Worm (Caenorhabditis elegans) whole organism, young adult: Measurements from ENCODE around the gene fip-2.

Source experiments
- B0035.1 ChIP-seq: sonication (generic microtip); optimal IDR thresholded peaks from 2 replicates; lab custom pipeline; 2016; ENCODE audit warnings: missing genetic modification characterization, mild to moderate bottlenecking, missing compliant biosample characterization, missing genotype, missing genetic modification reagents
- F22D6.2 ChIP-seq: sonication (generic microtip); optimal IDR thresholded peaks from 2 replicates; lab custom pipeline; 2016; ENCODE audit warnings: mild to moderate bottlenecking, missing genetic modification characterization, missing compliant biosample characterization
- F23B12.7 ChIP-seq: sonication (generic microtip); optimal IDR thresholded peaks from 2 replicates; lab custom pipeline; 2017; ENCODE audit warnings: missing genetic modification characterization, mild to moderate bottlenecking, missing compliant biosample characterization, antibody characterized with exemption, moderate library complexity; ENCODE audit not compliant: insufficient read depth
- F49E8.2 ChIP-seq: sonication (generic microtip); optimal IDR thresholded peaks from 3 replicates; lab custom pipeline; 2017; ENCODE audit warnings: missing genetic modification characterization, mild to moderate bottlenecking, missing compliant biosample characterization, antibody characterized with exemption, moderate library complexity; ENCODE audit not compliant: insufficient read depth
- F55B11.4 ChIP-seq: sonication (generic microtip); optimal IDR thresholded peaks from 2 replicates; lab custom pipeline; 2016; ENCODE audit warnings: missing compliant biosample characterization, missing genetic modification characterization, borderline replicate concordance; ENCODE audit not compliant: insufficient read depth
- T26A5.8 ChIP-seq: sonication (generic microtip); optimal IDR thresholded peaks from 2 replicates; lab custom pipeline; 2016; ENCODE audit warnings: missing genetic modification characterization, missing compliant biosample characterization
- Y67H2A.10 ChIP-seq: fragments of 200-800 bp; sonication (Bioruptor generic); conservative IDR thresholded peaks from 2 replicates; pipeline ENCODE4 v1.3.6; 2022; ENCODE audit warnings: missing genetic modification reagents, missing genetic modification characterization, missing compliant biosample characterization
- ZK185.1 ChIP-seq: sonication (generic microtip); optimal IDR thresholded peaks from 2 replicates; lab custom pipeline; 2016; ENCODE audit warnings: mild to moderate bottlenecking, missing genetic modification characterization, missing compliant biosample characterization; ENCODE audit not compliant: poor library complexity, severe bottlenecking
- akir-1 ChIP-seq: fragments of 200-800 bp; sonication (Bioruptor generic); optimal IDR thresholded peaks from 2 replicates; lab custom pipeline; 2018; ENCODE audit warnings: mild to moderate bottlenecking, missing genetic modification characterization, moderate library complexity, missing compliant biosample characterization
- ama-1 ChIP-seq, 3 experiments: fragments of 150-350 bp in 1 of 3; sonication (generic microtip) in 2 of 3; optimal IDR thresholded peaks; 2 replicates each; lab custom pipeline; 2014 to 2018; ENCODE audit warnings: missing biosample characterization in 2 of 3, missing genetic modification characterization in 2 of 3, missing genetic modification reagents in 2 of 3
- aptf-2 ChIP-seq: fragments of 200-800 bp; sonication (Bioruptor generic); conservative IDR thresholded peaks from 2 replicates; pipeline ENCODE4 v1.3.6; 2022; ENCODE audit warnings: missing genetic modification reagents, missing genetic modification characterization, missing compliant biosample characterization
- aptf-3 ChIP-seq: fragments of 200-800 bp; sonication (Bioruptor generic); IDR thresholded peaks from 2 replicates; pipeline ENCODE4 v1.3.6; 2022; ENCODE audit warnings: missing genetic modification characterization, missing compliant biosample characterization
- athp-1 ChIP-seq: sonication (generic microtip); optimal IDR thresholded peaks from 2 replicates; lab custom pipeline; 2017; ENCODE audit warnings: mild to moderate bottlenecking, missing genetic modification characterization, missing compliant biosample characterization
- bed-1 ChIP-seq: fragments of 200-800 bp; sonication (Bioruptor generic); IDR thresholded peaks from 2 replicates; pipeline ENCODE4 v1.3.6; 2022; ENCODE audit warnings: missing genetic modification reagents, missing genetic modification characterization, missing compliant biosample characterization
- ccch-3 ChIP-seq: fragments of 200-800 bp; sonication (Bioruptor generic); optimal IDR thresholded peaks from 2 replicates; lab custom pipeline; 2018; ENCODE audit warnings: mild to moderate bottlenecking, missing genetic modification characterization, missing compliant biosample characterization
- ceh-40 ChIP-seq: fragments of 200-800 bp; sonication (Bioruptor generic); IDR thresholded peaks from 2 replicates; pipeline ENCODE4 v1.3.6; 2022; ENCODE audit warnings: missing genetic modification characterization, missing compliant biosample characterization
- die-1 ChIP-seq: sonication (generic microtip); optimal IDR thresholded peaks from 2 replicates; lab custom pipeline; 2016; ENCODE audit warnings: missing genotype, mild to moderate bottlenecking, missing genetic modification characterization, missing compliant biosample characterization
- efl-1 ChIP-seq: fragments of 150-350 bp; optimal IDR thresholded peaks from 2 replicates; lab custom pipeline; 2014; ENCODE audit warnings: missing biosample characterization, missing genetic modification reagents, missing genetic modification characterization
- ets-4 ChIP-seq: fragments of 200-800 bp; sonication (Bioruptor generic); optimal IDR thresholded peaks from 2 replicates; lab custom pipeline; 2018; ENCODE audit warnings: mild to moderate bottlenecking, missing genetic modification characterization, missing compliant biosample characterization
- gei-17 ChIP-seq: fragments of 200-800 bp; sonication (Bioruptor generic); optimal IDR thresholded peaks from 2 replicates; lab custom pipeline; 2018; ENCODE audit warnings: mild to moderate bottlenecking, missing genetic modification characterization, missing compliant biosample characterization
- hmg-1.2 ChIP-seq: fragments of 200-800 bp; sonication (Bioruptor generic); IDR thresholded peaks from 2 replicates; pipeline ENCODE4 v1.3.6; 2022; ENCODE audit warnings: missing genetic modification reagents, missing genetic modification characterization, missing compliant biosample characterization
- hsf-1 ChIP-seq: fragments of 200-800 bp; sonication (Bioruptor generic); IDR thresholded peaks from 2 replicates; pipeline ENCODE4 v1.3.6; 2022; ENCODE audit warnings: missing genetic modification reagents, missing genetic modification characterization, missing compliant biosample characterization
- lag-1 ChIP-seq: fragments of 200-800 bp; sonication (Bioruptor generic); IDR thresholded peaks from 2 replicates; pipeline ENCODE4 v1.3.6; 2022; ENCODE audit warnings: missing genetic modification reagents, missing genetic modification characterization, missing compliant biosample characterization
- lin-26 ChIP-seq: fragments of 200-800 bp; sonication (Bioruptor generic); IDR thresholded peaks from 2 replicates; pipeline ENCODE4 v1.3.6; 2022; ENCODE audit warnings: missing genetic modification reagents, missing genetic modification characterization, missing compliant biosample characterization
- lsl-1 ChIP-seq: fragments of 200-800 bp; sonication (Bioruptor generic); optimal IDR thresholded peaks from 2 replicates; lab custom pipeline; 2018; ENCODE audit warnings: mild to moderate bottlenecking, missing genetic modification characterization, moderate library complexity, missing compliant biosample characterization
- madf-6 ChIP-seq: fragments of 200-800 bp; sonication (Bioruptor generic); IDR thresholded peaks from 2 replicates; pipeline ENCODE4 v1.3.6; 2022; ENCODE audit warnings: missing genetic modification reagents, missing genetic modification characterization, missing compliant biosample characterization
- madf-8 ChIP-seq: fragments of 200-800 bp; sonication (Bioruptor generic); conservative IDR thresholded peaks from 2 replicates; pipeline ENCODE4 v1.3.6; 2022; ENCODE audit warnings: missing genetic modification reagents, missing genetic modification characterization, missing compliant biosample characterization
- mes-4 ChIP-seq: sonication (generic microtip); optimal IDR thresholded peaks from 2 replicates; lab custom pipeline; 2016; ENCODE audit warnings: missing genotype, missing genetic modification characterization, missing compliant biosample characterization
- mxl-1 ChIP-seq: sonication (generic microtip); optimal IDR thresholded peaks from 2 replicates; lab custom pipeline; 2016; ENCODE audit warnings: missing genetic modification characterization, missing compliant biosample characterization
- nfya-2 ChIP-seq: fragments of 200-800 bp; sonication (Bioruptor generic); IDR thresholded peaks from 2 replicates; pipeline ENCODE4 v1.3.6; 2022; ENCODE audit warnings: missing genetic modification reagents, missing genetic modification characterization, missing compliant biosample characterization
- nfyb-1 ChIP-seq: fragments of 200-800 bp; sonication (Bioruptor generic); IDR thresholded peaks from 2 replicates; pipeline ENCODE4 v1.3.6; 2022; ENCODE audit warnings: missing genetic modification reagents, missing genetic modification characterization, missing compliant biosample characterization
- nhr-179 ChIP-seq: sonication (generic microtip); optimal IDR thresholded peaks from 2 replicates; lab custom pipeline; 2016; ENCODE audit warnings: mild to moderate bottlenecking, missing genetic modification characterization, missing compliant biosample characterization
- nhr-27 ChIP-seq: fragments of 200-800 bp; sonication (Bioruptor generic); optimal IDR thresholded peaks from 2 replicates; lab custom pipeline; 2018; ENCODE audit warnings: mild to moderate bottlenecking, missing genetic modification characterization, moderate library complexity, missing compliant biosample characterization
- repo-1 ChIP-seq: sonication (generic microtip); optimal IDR thresholded peaks from 2 replicates; lab custom pipeline; 2017; ENCODE audit warnings: mild to moderate bottlenecking, missing genetic modification characterization, missing compliant biosample characterization
- rpc-1 ChIP-seq, 2 experiments: fragments of 150-350 bp in 1 of 2; sonication (generic microtip) in 1 of 2; optimal IDR thresholded peaks; 2 replicates each; lab custom pipeline; 2014 to 2018; ENCODE audit warnings: missing biosample characterization in 1 of 2, missing genetic modification characterization in 1 of 2, missing genetic modification reagents in 1 of 2, missing genotype in 1 of 2
- snpc-3.4 ChIP-seq: sonication (generic microtip); optimal IDR thresholded peaks from 2 replicates; lab custom pipeline; 2017; ENCODE audit warnings: missing genetic modification characterization, mild to moderate bottlenecking, missing compliant biosample characterization, antibody characterized with exemption, moderate library complexity, missing genotype, missing genetic modification reagents
- snpc-4 ChIP-seq, 5 experiments: fragments of 150-350 bp in 1 of 5; sonication (generic microtip) in 4 of 5; optimal IDR thresholded peaks; 2 replicates each; lab custom pipeline; 2014 to 2018; ENCODE audit warnings: missing genetic modification characterization in 5 of 5, missing biosample characterization in 3 of 5, antibody characterized with exemption in 2 of 5, mild to moderate bottlenecking in 2 of 5, missing compliant biosample characterization in 2 of 5, missing genotype in 2 of 5, moderate library complexity in 2 of 5, missing genetic modification reagents in 1 of 5
- tbx-9 ChIP-seq: sonication (generic microtip); optimal IDR thresholded peaks from 2 replicates; lab custom pipeline; 2016; ENCODE audit warnings: borderline replicate concordance, missing genetic modification characterization, inconsistent platforms, missing compliant biosample characterization
- ztf-18 ChIP-seq: sonication (generic microtip); optimal IDR thresholded peaks from 2 replicates; lab custom pipeline; 2016; ENCODE audit warnings: missing genotype, mild to moderate bottlenecking, missing genetic modification characterization, missing compliant biosample characterization

The fip-2 gene

DNA sequence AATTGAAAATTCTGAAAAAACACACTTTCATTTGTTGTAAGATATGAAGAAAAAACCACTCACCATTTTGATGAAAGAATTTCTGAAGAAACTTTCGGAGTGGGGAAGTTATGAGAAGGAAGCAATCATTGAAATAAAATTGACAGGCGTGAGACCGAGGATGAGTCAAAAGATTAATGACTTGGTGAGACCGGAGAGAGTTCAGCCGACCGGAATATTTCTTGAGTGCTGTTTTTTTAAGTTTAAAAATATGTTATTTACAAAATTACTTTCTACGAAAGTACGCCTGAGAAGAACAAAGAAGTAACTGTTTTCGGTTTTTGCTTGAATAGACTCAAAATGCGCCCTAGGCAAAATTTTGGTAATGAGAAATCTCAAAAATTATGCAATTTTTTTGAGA is 11.5 kb upstream of the fip-2 start, which contains the start of gene C25E10.10:
TSS of gene C25E10.10 (minus strand) at position 101 of the 400 bp plus-strand sequence.
- TF ChIP-seq aptf-3 (GFP tag; lab: Robert Waterston, UW), result no peak
- no peak for TF ChIP-seq gei-17 (GFP tag; lab: Kevin White, UChicago)
- TF ChIP-seq ZK185.1 (tag; lab: Kevin White, UChicago), result no peak
- TF ChIP-seq hmg-1.2 (GFP tag; lab: Robert Waterston, UW), result no peak
- TF ChIP-seq ccch-3 (GFP tag; lab: Kevin White, UChicago), result no peak
- TF ChIP-seq B0035.1, result no peak
- TF ChIP-seq ets-4 (GFP tag; lab: Kevin White, UChicago), result no peak
- TF ChIP-seq bed-1 (GFP tag; lab: Robert Waterston, UW), result no peak
- no peak for TF ChIP-seq madf-8 (GFP tag; lab: Robert Waterston, UW)
- no peak for TF ChIP-seq F23B12.7 (tag; lab: Kevin White, UChicago)
- no peak for TF ChIP-seq ceh-40
- no peak for TF ChIP-seq aptf-2 (GFP tag; lab: Robert Waterston, UW)
- TF ChIP-seq nfyb-1 (GFP tag; lab: Robert Waterston, UW), result no peak
- no peak for TF ChIP-seq F22D6.2 (tag; lab: Kevin White, UChicago)
- no peak for TF ChIP-seq lsl-1 (GFP tag; lab: Kevin White, UChicago)
- no peak for TF ChIP-seq lag-1 (GFP tag; lab: Robert Waterston, UW)
- TF ChIP-seq repo-1 (tag; lab: Kevin White, UChicago), result no peak
- no peak for TF ChIP-seq rpc-1 (optimal IDR thresholded peaks at IDR 0.05; lab: Kevin White, UChicago)
- no peak for TF ChIP-seq rpc-1 (tag; optimal IDR thresholded peaks at IDR 0.05; lab: Kevin White, UChicago)
- TF ChIP-seq mes-4 (tag; lab: Kevin White, UChicago), result no peak

ce11 chrV:9058627-9059026 is 9.2 kb upstream of the fip-2 start, which contains the start of gene C25E10.11:
C25E10.11 (minus strand) TSS chrV:9058727.
- TF ChIP-seq Y67H2A.10 (GFP tag; lab: Robert Waterston, UW) (no peak), nfya-2 (GFP tag; lab: Robert Waterston, UW) (no peak), efl-1 (GFP tag; lab: Kevin White, UChicago) (no peak), snpc-4 (GFP tag; optimal IDR thresholded peaks at IDR 0.05; lab: Kevin White, UChicago) (no peak), snpc-4 (tag; optimal IDR thresholded peaks at IDR 0.05; lab: Kevin White, UChicago) (no peak), lin-26 (GFP tag; lab: Robert Waterston, UW) (no peak), ccch-3 (GFP tag; lab: Kevin White, UChicago) (no peak), mxl-1 (tag; lab: Kevin White, UChicago) (no peak), ama-1 (optimal IDR thresholded peaks at IDR 0.05; lab: Kevin White, UChicago) (no peak), ama-1 (GFP tag; optimal IDR thresholded peaks at IDR 0.05; lab: Kevin White, UChicago) (no peak), tbx-9 (no peak), aptf-3 (GFP tag; lab: Robert Waterston, UW) (no peak), athp-1 (tag; lab: Kevin White, UChicago) (no peak), nhr-179 (no peak), die-1 (tag; lab: Kevin White, UChicago) (no peak), nhr-27 (tag; lab: Kevin White, UChicago) (no peak)

- TF ChIP-seq F55B11.4 (tag; lab: Kevin White, UChicago) (no peak), snpc-3.4 (tag; lab: Kevin White, UChicago) (no peak), snpc-4 (GFP tag; optimal IDR thresholded peaks at IDR 0.05; lab: Kevin White, UChicago) (no peak), snpc-4 (tag; optimal IDR thresholded peaks at IDR 0.05; lab: Kevin White, UChicago) (no peak), F49E8.2 (tag; lab: Kevin White, UChicago) (no peak), nfya-2 (GFP tag; lab: Robert Waterston, UW) (no peak), ztf-18 (no peak), F22D6.2 (tag; lab: Kevin White, UChicago) (no peak), madf-6 (GFP tag; lab: Robert Waterston, UW) (no peak), ama-1 (optimal IDR thresholded peaks at IDR 0.05; lab: Kevin White, UChicago) (no peak), ama-1 (GFP tag; optimal IDR thresholded peaks at IDR 0.05; lab: Kevin White, UChicago) (no peak), akir-1 (GFP tag; lab: Kevin White, UChicago) (no peak), hsf-1 (GFP tag; lab: Robert Waterston, UW) (no peak), T26A5.8 (tag; lab: Kevin White, UChicago) (no peak)
- TF ChIP-seq, all 124 proteins: peak for 0
These were observed 8.3 kb upstream of the fip-2 start, which contains the start of the genes C25E10.16 and C25E10.13 for ce11 chrV:9059468-9059867. C25E10.16 (minus strand) TSS chrV:9059568. C25E10.13 (plus strand) TSS chrV:9059723.
